Worm (Caenorhabditis elegans): Measurements from ENCODE around the gene gdh-1.

- TF ChIP-seq cog-1 (tag; optimal IDR thresholded peaks at IDR 0.05) (no peak), flt-1 (GFP tag; IDR thresholded peaks at IDR 0.05) (no peak), ref-1 (GFP tag; conservative IDR thresholded peaks at IDR 0.05) (no peak), med-1 (GFP tag; optimal IDR thresholded peaks at IDR 0.05; ENCODE audit: insufficient read depth) (no peak)
Observed at ce11 chrIV:11970171-11970570, 17.1 kb downstream of the gdh-1 start, which contains the start of gene ZK829.9.
